Worm (Caenorhabditis elegans) whole organism, late embryonic: ENCODE data around the gene pad-2.

Experiments used
- C38D4.7 ChIP-seq: fragments of 200-800 bp; sonication (Bioruptor generic); optimal IDR thresholded peaks from 2 replicates; lab custom pipeline; 2018; ENCODE audit warnings: mild to moderate bottlenecking, missing genetic modification characterization, moderate library complexity, missing compliant biosample characterization
- ahr-1 ChIP-seq: sonication (generic microtip); optimal IDR thresholded peaks from 2 replicates; lab custom pipeline; 2016; ENCODE audit warnings: missing genetic modification characterization, missing compliant biosample characterization
- ama-1 ChIP-seq: fragments of 150-350 bp; optimal IDR thresholded peaks from 2 replicates; lab custom pipeline; 2014
- ceh-14 ChIP-seq: sonication (generic microtip); optimal IDR thresholded peaks from 2 replicates; lab custom pipeline; 2016; ENCODE audit warnings: missing genotype, missing genetic modification characterization, missing compliant biosample characterization
- ceh-18 ChIP-seq: sonication (generic microtip); optimal IDR thresholded peaks from 2 replicates; lab custom pipeline; 2016; ENCODE audit warnings: missing genetic modification characterization, missing compliant biosample characterization
- ceh-19 ChIP-seq: fragments of 200-800 bp; sonication (Bioruptor generic); optimal IDR thresholded peaks from 2 replicates; lab custom pipeline; 2018; ENCODE audit warnings: mild to moderate bottlenecking, missing genetic modification characterization, missing compliant biosample characterization
- ceh-22 ChIP-seq: sonication (generic microtip); optimal IDR thresholded peaks from 2 replicates; lab custom pipeline; 2017; ENCODE audit warnings: missing biosample characterization, missing genetic modification characterization
- ceh-24 ChIP-seq: sonication (generic microtip); optimal IDR thresholded peaks from 2 replicates; lab custom pipeline; 2016; ENCODE audit warnings: mild to moderate bottlenecking, missing genetic modification characterization, missing compliant biosample characterization
- ceh-31 ChIP-seq: sonication (generic microtip); optimal IDR thresholded peaks from 2 replicates; lab custom pipeline; 2016; ENCODE audit warnings: missing genetic modification characterization, missing compliant biosample characterization
- ceh-34 ChIP-seq: sonication (generic microtip); optimal IDR thresholded peaks from 2 replicates; lab custom pipeline; 2016; ENCODE audit warnings: mild to moderate bottlenecking, missing genetic modification characterization, missing compliant biosample characterization
- ceh-9 ChIP-seq: sonication (generic microtip); optimal IDR thresholded peaks from 2 replicates; lab custom pipeline; 2016; ENCODE audit warnings: mild to moderate bottlenecking, missing genetic modification characterization, inconsistent platforms, missing compliant biosample characterization
- elt-2 ChIP-seq: sonication (generic microtip); optimal IDR thresholded peaks from 2 replicates; lab custom pipeline; 2016; ENCODE audit warnings: missing genetic modification reagents, missing genetic modification characterization, missing compliant biosample characterization
- fkh-10 ChIP-seq: fragments of 150-350 bp; optimal IDR thresholded peaks from 2 replicates; lab custom pipeline; 2014; ENCODE audit warnings: missing biosample characterization, missing genetic modification reagents, missing genetic modification characterization
- hlh-30 ChIP-seq: sonication (generic microtip); optimal IDR thresholded peaks from 2 replicates; lab custom pipeline; 2017; ENCODE audit warnings: antibody characterized with exemption, missing genetic modification characterization, missing compliant biosample characterization; ENCODE audit not compliant: insufficient read depth
- hlh-6 ChIP-seq: sonication (generic microtip); optimal IDR thresholded peaks from 2 replicates; lab custom pipeline; 2016; ENCODE audit warnings: missing genotype, missing genetic modification characterization, missing compliant biosample characterization
- madf-2 ChIP-seq: sonication (generic microtip); optimal IDR thresholded peaks from 2 replicates; lab custom pipeline; 2017; ENCODE audit warnings: missing genetic modification characterization, missing compliant biosample characterization
- mec-3 ChIP-seq: sonication (generic microtip); optimal IDR thresholded peaks from 2 replicates; lab custom pipeline; 2016; ENCODE audit warnings: borderline replicate concordance, missing genetic modification characterization, missing compliant biosample characterization
- nfya-1 ChIP-seq: sonication (generic microtip); optimal IDR thresholded peaks from 2 replicates; lab custom pipeline; 2017; ENCODE audit warnings: missing genetic modification characterization, mild to moderate bottlenecking, missing compliant biosample characterization, antibody characterized with exemption, moderate library complexity
- nhr-11 ChIP-seq: fragments of 150-350 bp; optimal IDR thresholded peaks from 2 replicates; lab custom pipeline; 2014; ENCODE audit warnings: missing biosample characterization, missing genetic modification characterization
- ref-2 ChIP-seq: sonication (generic microtip); optimal IDR thresholded peaks from 2 replicates; lab custom pipeline; 2016; ENCODE audit warnings: missing genetic modification characterization, missing compliant biosample characterization
- sox-2 ChIP-seq: fragments of 200-800 bp; sonication (Bioruptor generic); IDR thresholded peaks from 2 replicates; pipeline ENCODE4 v1.3.6; 2022; ENCODE audit warnings: missing genetic modification reagents, missing genetic modification characterization, missing compliant biosample characterization
- sox-4 ChIP-seq: sonication (generic microtip); optimal IDR thresholded peaks from 2 replicates; lab custom pipeline; 2017; ENCODE audit warnings: mild to moderate bottlenecking, missing genetic modification characterization, inconsistent platforms, missing compliant biosample characterization
- unc-55 ChIP-seq: sonication (generic microtip); optimal IDR thresholded peaks from 2 replicates; lab custom pipeline; 2017; ENCODE audit warnings: missing biosample characterization, missing genetic modification reagents, missing genetic modification characterization
- ztf-16 ChIP-seq: sonication (generic microtip); optimal IDR thresholded peaks from 2 replicates; lab custom pipeline; 2017; ENCODE audit warnings: missing genetic modification characterization, missing compliant biosample characterization

pad-2 gene

ce11 chrIII:10326327-10326726 is 47.4 kb downstream of the pad-2 start:
- TF ChIP-seq nfya-1 (tag; lab: Kevin White, UChicago) (no peak), ceh-34 (tag; lab: Kevin White, UChicago) (no peak), ama-1 (no peak), sox-4 (tag; lab: Kevin White, UChicago) (no peak)

- no peak for TF ChIP-seq mec-3
- TF ChIP-seq sox-2: 0 out of 2 replicates have a peak, but pooled peaks have one; percentile 13
- no peak for TF ChIP-seq nhr-11 (tag; lab: Kevin White, UChicago)
- TF ChIP-seq hlh-30: no peak
- TF ChIP-seq unc-55: no peak
- no peak for TF ChIP-seq elt-2 (tag; lab: Kevin White, UChicago)
- no peak for TF ChIP-seq ceh-19 (GFP tag; lab: Kevin White, UChicago)
- no peak for TF ChIP-seq ceh-24 (tag; lab: Kevin White, UChicago)
- TF ChIP-seq ama-1: no peak
- TF ChIP-seq ceh-31 (tag; lab: Kevin White, UChicago): no peak
- no peak for TF ChIP-seq hlh-6 (tag; lab: Kevin White, UChicago)
- no peak for TF ChIP-seq madf-2 (tag; lab: Kevin White, UChicago)
- peak; percentile 2 for TF ChIP-seq nfya-1 (tag; lab: Kevin White, UChicago)
- TF ChIP-seq ceh-18 (tag; lab: Kevin White, UChicago): no peak
These were observed 49.9 kb downstream of the pad-2 start for ce11 chrIII:10328565-10329541.

- TF ChIP-seq elt-2 (tag; lab: Kevin White, UChicago): peak; percentile 52
- no peak for TF ChIP-seq ceh-22 (tag; lab: Kevin White, UChicago)
These were observed 50.9 kb downstream of the pad-2 start for ce11 chrIII:10329811-10330210.

- TF ChIP-seq ztf-16 (tag; lab: Kevin White, UChicago) (no peak), fkh-10 (no peak), ref-2 (tag; lab: Kevin White, UChicago) (no peak), sox-2 (no peak), ahr-1 (no peak), ceh-14 (no peak), C38D4.7 (GFP tag; lab: Kevin White, UChicago) (no peak), ceh-9 (tag; lab: Kevin White, UChicago) (no peak)
- TF ChIP-seq, all 69 proteins: peak for 0
These were observed 51.6 kb downstream of the pad-2 start, which contains the start of gene nex-2 for ce11 chrIII:10330372-10331062. Gene nex-2 (minus strand): TSS chrIII:10330422.
